Worm (Caenorhabditis elegans) whole organism, early embryonic: ENCODE measurements around the gene eif-1.

Experiments used
- F13C5.2 ChIP-seq: sonication (generic microtip); optimal IDR thresholded peaks from 2 replicates; lab custom pipeline; 2017; ENCODE audit warnings: mild to moderate bottlenecking, missing genetic modification characterization, inconsistent platforms, missing compliant biosample characterization
- aly-1 ChIP-seq: sonication (generic microtip); optimal IDR thresholded peaks from 2 replicates; lab custom pipeline; 2016; ENCODE audit warnings: missing genetic modification characterization, missing compliant biosample characterization
- ama-1 ChIP-seq: fragments of 150-350 bp; optimal IDR thresholded peaks from 2 replicates; lab custom pipeline; 2014
- ceh-13 ChIP-seq: fragments of 200-800 bp; sonication (Bioruptor generic); optimal IDR thresholded peaks from 2 replicates; lab custom pipeline; 2018; ENCODE audit warnings: mild to moderate bottlenecking, missing genetic modification characterization, missing compliant biosample characterization
- flt-1 ChIP-seq: fragments of 200-800 bp; sonication (Bioruptor generic); IDR thresholded peaks from 2 replicates; pipeline ENCODE4 v1.3.6; 2022; ENCODE audit warnings: missing genetic modification characterization, missing compliant biosample characterization
- hmg-4 ChIP-seq: fragments of 200-800 bp; sonication (Bioruptor generic); optimal IDR thresholded peaks from 2 replicates; lab custom pipeline; 2018; ENCODE audit warnings: mild to moderate bottlenecking, missing genetic modification characterization, missing compliant biosample characterization

- TF ChIP-seq aly-1 (no peak), flt-1 (GFP tag; lab: Robert Waterston, UW) (no peak), hmg-4 (GFP tag; lab: Kevin White, UChicago) (no peak), ceh-13 (GFP tag; lab: Kevin White, UChicago) (no peak), ama-1 (lab: Kevin White, UChicago) (no peak), F13C5.2 (tag; lab: Kevin White, UChicago) (no peak)
These were observed 8.5 kb upstream of the eif-1 start for ce11 chrII:5001866-5002265.
